Worm (Caenorhabditis elegans): ENCODE measurements around the gene arc-1.

DNA sequence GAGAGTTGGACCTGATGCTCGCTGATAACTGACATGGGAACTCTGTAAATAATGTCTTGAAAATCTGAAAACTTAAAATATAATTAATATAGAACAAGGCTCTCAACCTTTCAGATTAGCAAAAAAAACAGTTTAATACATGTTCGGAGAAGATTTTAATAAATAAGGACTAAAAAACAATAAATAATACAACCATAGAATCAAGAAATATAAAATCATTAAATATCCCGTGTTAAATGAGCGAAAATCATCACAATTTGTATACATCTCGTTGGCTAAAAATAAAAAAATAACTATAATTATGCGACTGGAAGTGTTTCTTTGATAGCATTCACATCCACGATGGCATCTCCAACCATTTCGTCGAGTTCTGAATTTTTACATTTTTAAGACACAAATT lies 30.0 kb downstream of the arc-1 start, which contains the start of gene Y53C12A.10:
- TF ChIP-seq ama-1 (optimal IDR thresholded peaks at IDR 0.05) (no peak), B0310.2 (tag; optimal IDR thresholded peaks at IDR 0.05) (no peak), tra-4 (tag; optimal IDR thresholded peaks at IDR 0.05) (no peak), ceh-36 (tag; optimal IDR thresholded peaks at IDR 0.05) (no peak), ceh-13 (GFP tag; optimal IDR thresholded peaks at IDR 0.05) (no peak), aly-1 (tag; optimal IDR thresholded peaks at IDR 0.05) (no peak), sea-1 (GFP tag; conservative IDR thresholded peaks at IDR 0.05) (no peak), ets-7 (tag; optimal IDR thresholded peaks at IDR 0.05) (no peak)
